Worm (Caenorhabditis elegans) whole organism, L1 larva: ENCODE measurements around the gene C46F9.5.
"Not testable (repeated sequence)": the region's sequence is repeated elsewhere in the genome, so short reads cannot be mapped to it uniquely, and the experiment has no call there.

ENCODE experiments used
- isw-1 ChIP-seq: fragments of 200-800 bp; sonication (Bioruptor generic); IDR thresholded peaks from 2 replicates; pipeline ENCODE4 v1.3.6; 2022; ENCODE audit warnings: missing genetic modification characterization, missing compliant biosample characterization
- nhr-237 ChIP-seq: fragments of 150-350 bp; optimal IDR thresholded peaks from 2 replicates; lab custom pipeline; 2014; ENCODE audit warnings: missing biosample characterization, missing genetic modification characterization
- snpc-4 ChIP-seq: fragments of 150-350 bp; optimal IDR thresholded peaks from 2 replicates; lab custom pipeline; 2014; ENCODE audit warnings: missing biosample characterization, missing genetic modification characterization
- swsn-7 ChIP-seq: sonication (generic microtip); optimal IDR thresholded peaks from 2 replicates; lab custom pipeline; 2016; ENCODE audit warnings: missing genetic modification characterization, missing compliant biosample characterization

DNA sequence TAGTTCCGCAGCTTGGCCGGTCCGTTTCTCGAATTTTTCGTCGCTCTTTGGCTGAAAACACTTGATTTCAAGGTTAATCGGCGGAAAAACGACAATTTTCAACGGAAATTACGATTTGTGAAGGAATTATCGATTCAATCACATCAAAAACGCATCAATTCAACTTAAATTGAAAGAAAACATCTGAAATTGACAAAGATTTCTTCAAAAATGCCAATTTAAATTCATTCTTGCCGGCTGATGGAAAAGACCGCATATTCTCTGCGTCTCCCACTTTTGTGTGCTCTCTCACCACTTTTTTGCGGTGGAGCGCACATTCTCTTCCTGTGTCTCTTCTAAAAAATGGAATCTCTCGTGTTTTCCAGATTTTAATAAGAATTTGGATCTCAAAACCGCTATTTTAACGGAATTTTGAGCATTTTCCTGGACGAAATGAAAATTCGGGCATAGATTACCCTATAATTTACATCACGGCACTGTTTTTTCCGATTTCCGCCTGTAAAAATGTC, 34.0 kb upstream of the C46F9.5 start, which contains the start of gene C16C4.18:
- TF ChIP-seq swsn-7 (tag; lab: Kevin White, UChicago); snpc-4 (tag; lab: Kevin White, UChicago); isw-1 (GFP tag; lab: Robert Waterston, UW); nhr-237 (tag; lab: Kevin White, UChicago): not testable (repeated sequence)
